Fruit fly (Drosophila melanogaster) whole organism, embryonic: ENCODE data around the gene Sec24CD.

Source experiments
- ATbp ChIP-seq: fragments of 200-800 bp; sonication (Bioruptor generic); optimal IDR thresholded peaks from 2 replicates; lab custom pipeline; 2017; ENCODE audit warnings: missing biosample characterization, mild to moderate bottlenecking, missing genetic modification characterization, missing genetic modification reagents
- B-H1 ChIP-seq: fragments of 200-800 bp; sonication (Bioruptor generic); IDR thresholded peaks from 3 replicates; pipeline ENCODE4 v1.3.6; 2022; ENCODE audit warnings: missing biosample characterization, missing genetic modification characterization
- CG1233 ChIP-seq: fragments of 200-800 bp; sonication (Bioruptor generic); optimal IDR thresholded peaks from 4 replicates; lab custom pipeline; 2018; ENCODE audit warnings: missing biosample characterization, mild to moderate bottlenecking, missing genetic modification characterization
- CG12659 ChIP-seq: fragments of 200-800 bp; sonication (Bioruptor generic); optimal IDR thresholded peaks from 3 replicates; lab custom pipeline; 2017; ENCODE audit warnings: mild to moderate bottlenecking, missing biosample characterization, missing genetic modification reagents, missing genetic modification characterization
- CG13123 ChIP-seq: fragments of 200-800 bp; sonication (Bioruptor generic); optimal IDR thresholded peaks from 2 replicates; lab custom pipeline; 2016; ENCODE audit warnings: missing biosample characterization, missing genetic modification characterization
- CG14441 ChIP-seq: fragments of 200-800 bp; sonication (Bioruptor generic); IDR thresholded peaks from 2 replicates; pipeline ENCODE4 v1.3.6; 2022; ENCODE audit warnings: missing biosample characterization, missing genetic modification characterization
- CG15269 ChIP-seq: fragments of 200-800 bp; sonication (Bioruptor generic); optimal IDR thresholded peaks from 2 replicates; lab custom pipeline; 2018; ENCODE audit warnings: missing biosample characterization, mild to moderate bottlenecking, missing genetic modification characterization, moderate library complexity
- CG17328 ChIP-seq: fragments of 200-800 bp; sonication (Bioruptor generic); IDR thresholded peaks from 2 replicates; pipeline ENCODE4 v1.3.6; 2022; ENCODE audit warnings: missing biosample characterization, missing genetic modification characterization
- CG17361 ChIP-seq: fragments of 200-800 bp; sonication (Bioruptor generic); IDR thresholded peaks from 3 replicates; pipeline ENCODE4 v1.3.6; 2022; ENCODE audit warnings: missing biosample characterization, missing genetic modification characterization
- CG17385 ChIP-seq: fragments of 200-800 bp; sonication (Bioruptor generic); optimal IDR thresholded peaks from 3 replicates; lab custom pipeline; 2018; ENCODE audit warnings: missing biosample characterization, mild to moderate bottlenecking, missing genetic modification characterization
- CG18262 ChIP-seq: fragments of 200-800 bp; optimal IDR thresholded peaks from 3 replicates; lab custom pipeline; 2019; ENCODE audit warnings: missing biosample characterization, mild to moderate bottlenecking, missing genetic modification characterization, moderate library complexity
- CG3163 ChIP-seq: fragments of 200-800 bp; sonication (Bioruptor generic); optimal IDR thresholded peaks from 3 replicates; lab custom pipeline; 2016; ENCODE audit warnings: missing biosample characterization, missing genetic modification characterization
- CG34422 ChIP-seq: fragments of 200-800 bp; sonication (Bioruptor generic); IDR thresholded peaks from 3 replicates; pipeline ENCODE4 v1.3.6; 2022; ENCODE audit warnings: missing biosample characterization, missing genetic modification characterization
- CG3838 ChIP-seq: fragments of 200-800 bp; sonication (Bioruptor generic); optimal IDR thresholded peaks from 3 replicates; lab custom pipeline; 2016; ENCODE audit warnings: missing biosample characterization, missing genetic modification characterization
- CG4360 ChIP-seq: fragments of 200-800 bp; sonication (Bioruptor generic); IDR thresholded peaks from 2 replicates; pipeline ENCODE4 v1.3.6; 2022; ENCODE audit warnings: missing biosample characterization, missing genetic modification characterization
- CG6689 ChIP-seq: fragments of 200-800 bp; sonication (Bioruptor generic); IDR thresholded peaks from 2 replicates; pipeline ENCODE4 v1.3.6; 2022; ENCODE audit warnings: missing biosample characterization, missing genetic modification characterization
- CG6791 ChIP-seq: fragments of 200-800 bp; sonication (Bioruptor generic); IDR thresholded peaks from 3 replicates; pipeline ENCODE4 v1.3.6; 2022; ENCODE audit warnings: missing biosample characterization, missing genetic modification characterization; ENCODE audit not compliant: partially characterized antibody
- CG7987 ChIP-seq: fragments of 200-800 bp; sonication (Bioruptor generic); optimal IDR thresholded peaks from 2 replicates; lab custom pipeline; 2018; ENCODE audit warnings: missing biosample characterization, mild to moderate bottlenecking, missing genetic modification characterization, moderate library complexity
- CG8089 ChIP-seq: fragments of 200-800 bp; sonication (Bioruptor generic); optimal IDR thresholded peaks from 3 replicates; lab custom pipeline; 2016; ENCODE audit warnings: missing biosample characterization, missing genetic modification characterization
- D19A ChIP-seq: fragments of 200-800 bp; optimal IDR thresholded peaks from 3 replicates; lab custom pipeline; 2019; ENCODE audit warnings: missing biosample characterization, mild to moderate bottlenecking, missing genetic modification characterization, moderate library complexity
- Doc3 ChIP-seq: fragments of 200-800 bp; sonication (Bioruptor generic); IDR thresholded peaks from 3 replicates; pipeline ENCODE4 v1.3.6; 2022; ENCODE audit warnings: missing biosample characterization, missing genetic modification characterization; ENCODE audit not compliant: partially characterized antibody
- E2f1 ChIP-seq: fragments of 200-800 bp; sonication (Bioruptor generic); IDR thresholded peaks from 2 replicates; pipeline ENCODE4 v1.3.6; 2022; ENCODE audit warnings: missing biosample characterization, missing genetic modification characterization
- Elba2 ChIP-seq: fragments of 200-800 bp; sonication (Bioruptor generic); optimal IDR thresholded peaks from 3 replicates; lab custom pipeline; 2016; ENCODE audit warnings: missing biosample characterization, missing genetic modification characterization
- Fer3 ChIP-seq: fragments of 200-800 bp; sonication (Bioruptor generic); optimal IDR thresholded peaks from 2 replicates; lab custom pipeline; 2018; ENCODE audit warnings: missing biosample characterization, mild to moderate bottlenecking, missing genetic modification characterization, moderate library complexity
- Gsc ChIP-seq: fragments of 200-800 bp; sonication (Bioruptor generic); IDR thresholded peaks from 2 replicates; pipeline ENCODE4 v1.3.6; 2022; ENCODE audit warnings: missing biosample characterization, missing genetic modification characterization
- HLH4C ChIP-seq: fragments of 200-800 bp; sonication (Bioruptor generic); IDR thresholded peaks from 3 replicates; pipeline ENCODE4 v1.3.6; 2022; ENCODE audit warnings: missing biosample characterization, missing genetic modification characterization; ENCODE audit not compliant: partially characterized antibody
- Hsf ChIP-seq: fragments of 200-800 bp; sonication (Bioruptor generic); optimal IDR thresholded peaks from 3 replicates; lab custom pipeline; 2016; ENCODE audit warnings: missing biosample characterization, missing genetic modification characterization
- Nf-YC ChIP-seq: fragments of 200-800 bp; optimal IDR thresholded peaks from 3 replicates; lab custom pipeline; 2019; ENCODE audit warnings: missing biosample characterization, mild to moderate bottlenecking, missing genetic modification characterization, moderate library complexity
- Side ChIP-seq: fragments of 200-800 bp; sonication (Bioruptor generic); optimal IDR thresholded peaks from 2 replicates; lab custom pipeline; 2016; ENCODE audit warnings: missing biosample characterization, missing genetic modification characterization
- Trl ChIP-seq, 3 experiments: fragments of >200 bp in 2 of 3; fragments of 200-800 bp in 1 of 3; sonication (Bioruptor generic) in 1 of 3; optimal IDR thresholded peaks; 2 replicates in 1 of 3; 3 replicates in 2 of 3; lab custom pipeline; 2016 to 2017; ENCODE audit warnings: missing biosample characterization in 1 of 3, missing genetic modification characterization in 1 of 3
- abd-A ChIP-seq: fragments of 200-800 bp; sonication (Bioruptor generic); optimal IDR thresholded peaks from 3 replicates; lab custom pipeline; 2019; ENCODE audit warnings: missing biosample characterization, mild to moderate bottlenecking, missing genetic modification characterization, moderate library complexity
- bcd ChIP-seq: fragments of 200-800 bp; sonication (Bioruptor generic); optimal IDR thresholded peaks from 2 replicates; lab custom pipeline; 2017; ENCODE audit warnings: missing biosample characterization, mild to moderate bottlenecking, missing genetic modification characterization
- chinmo ChIP-seq: fragments of 200-800 bp; sonication (Bioruptor generic); IDR thresholded peaks from 4 replicates; pipeline ENCODE4 v1.3.6; 2022; ENCODE audit warnings: missing biosample characterization, missing genetic modification characterization; ENCODE audit not compliant: partially characterized antibody
- dan ChIP-seq: fragments of 200-800 bp; sonication (Bioruptor generic); IDR thresholded peaks from 2 replicates; pipeline ENCODE4 v1.3.6; 2022; ENCODE audit warnings: missing biosample characterization, missing genetic modification characterization
- ems ChIP-seq: fragments of 200-800 bp; sonication (Bioruptor generic); optimal IDR thresholded peaks from 3 replicates; lab custom pipeline; 2016; ENCODE audit warnings: missing biosample characterization, missing genetic modification characterization
- esg ChIP-seq: fragments of 200-800 bp; sonication (Bioruptor generic); conservative IDR thresholded peaks from 2 replicates; pipeline ENCODE4 v1.3.6; 2022; ENCODE audit warnings: missing biosample characterization, missing genetic modification characterization
- exex ChIP-seq: fragments of 200-800 bp; sonication (Bioruptor generic); optimal IDR thresholded peaks from 4 replicates; lab custom pipeline; 2018; ENCODE audit warnings: missing biosample characterization, mild to moderate bottlenecking, missing genetic modification characterization, moderate library complexity
- fd102C ChIP-seq: fragments of 200-800 bp; sonication (Bioruptor generic); optimal IDR thresholded peaks from 2 replicates; lab custom pipeline; 2018; ENCODE audit warnings: missing biosample characterization, mild to moderate bottlenecking, missing genetic modification characterization, moderate library complexity
- fu2 ChIP-seq: fragments of 200-800 bp; sonication (Bioruptor generic); optimal IDR thresholded peaks from 2 replicates; lab custom pipeline; 2016; ENCODE audit warnings: missing biosample characterization, missing genetic modification characterization
- gcm ChIP-seq: fragments of 200-800 bp; sonication (Bioruptor generic); optimal IDR thresholded peaks from 2 replicates; lab custom pipeline; 2019; ENCODE audit warnings: missing biosample characterization, mild to moderate bottlenecking, missing genetic modification characterization, moderate library complexity
- gem ChIP-seq: fragments of 200-800 bp; sonication (Bioruptor generic); optimal IDR thresholded peaks from 2 replicates; lab custom pipeline; 2019; ENCODE audit warnings: missing biosample characterization, mild to moderate bottlenecking, missing genetic modification characterization, moderate library complexity
- ken ChIP-seq: fragments of 200-800 bp; sonication (Bioruptor generic); IDR thresholded peaks from 3 replicates; pipeline ENCODE4 v1.3.6; 2022; ENCODE audit warnings: missing biosample characterization, missing genetic modification characterization
- pho ChIP-seq: fragments of 200-800 bp; sonication (Bioruptor generic); optimal IDR thresholded peaks from 2 replicates; lab custom pipeline; 2016; ENCODE audit warnings: missing biosample characterization, missing genetic modification characterization
- pros ChIP-seq: fragments of 200-800 bp; sonication (Bioruptor generic); optimal IDR thresholded peaks from 3 replicates; lab custom pipeline; 2019; ENCODE audit warnings: missing biosample characterization, mild to moderate bottlenecking, missing genetic modification characterization, moderate library complexity
- so ChIP-seq: fragments of 200-800 bp; sonication (Bioruptor generic); IDR thresholded peaks from 3 replicates; pipeline ENCODE4 v1.3.6; 2022; ENCODE audit warnings: missing biosample characterization, missing genetic modification characterization
- sob ChIP-seq: fragments of 200-800 bp; sonication (Bioruptor generic); IDR thresholded peaks from 2 replicates; pipeline ENCODE4 v1.3.6; 2022; ENCODE audit warnings: missing biosample characterization, missing genetic modification characterization
- trh ChIP-seq: fragments of 200-800 bp; sonication (Bioruptor generic); optimal IDR thresholded peaks from 2 replicates; lab custom pipeline; 2016; ENCODE audit warnings: missing biosample characterization, missing genetic modification characterization
- vnd ChIP-seq: fragments of 200-800 bp; sonication (Bioruptor generic); IDR thresholded peaks from 3 replicates; pipeline ENCODE4 v1.3.6; 2022; ENCODE audit warnings: missing biosample characterization, missing genetic modification characterization; ENCODE audit not compliant: partially characterized antibody
- wek ChIP-seq: fragments of 200-800 bp; sonication (Bioruptor generic); optimal IDR thresholded peaks from 3 replicates; lab custom pipeline; 2018; ENCODE audit warnings: missing biosample characterization, mild to moderate bottlenecking, missing genetic modification characterization, moderate library complexity

The Sec24CD gene

dm6 chr2L:2220573-2221332 is 15.9 kb downstream of the Sec24CD start, which contains the start of gene papi (continued):
- no peak for TF ChIP-seq esg (GFP tag; lab: Robert Waterston, UW)
- no peak for TF ChIP-seq E2f1
- no peak for TF ChIP-seq gem (tag; lab: Kevin White, UChicago)
- no peak for TF ChIP-seq fu2 (GFP tag; lab: Kevin White, UChicago)
- TF ChIP-seq Trl (optimal IDR thresholded peaks at IDR 0.05; lab: Kevin White, UChicago) = no peak
- no peak for TF ChIP-seq Trl (GFP tag; optimal IDR thresholded peaks at IDR 0.05; lab: Kevin White, UChicago)
- TF ChIP-seq CG17385 (GFP tag; lab: Kevin White, UChicago) = peak; percentile 27
- TF ChIP-seq ATbp = no peak
- no peak for TF ChIP-seq CG17328 (GFP tag; lab: Robert Waterston, UW)
- 0 out of 4 replicates have a peak, but pooled peaks have one; percentile 58 for TF ChIP-seq chinmo (GFP tag; lab: Robert Waterston, UW)
- no peak for TF ChIP-seq so (GFP tag; lab: Robert Waterston, UW)
- TF ChIP-seq CG6689 (GFP tag; lab: Robert Waterston, UW) = no peak
- TF ChIP-seq Side (GFP tag; lab: Kevin White, UChicago) = peak; percentile 23
- TF ChIP-seq Nf-YC (tag; lab: Kevin White, UChicago) = no peak
- peak; percentile 78 for TF ChIP-seq Elba2 (GFP tag; lab: Kevin White, UChicago)
- TF ChIP-seq CG8089 = no peak
- no peak for TF ChIP-seq B-H1 (GFP tag; lab: Robert Waterston, UW)
- TF ChIP-seq fd102C (GFP tag; lab: Kevin White, UChicago) = no peak
- TF ChIP-seq CG12659 (GFP tag; lab: Kevin White, UChicago) = peak; percentile 54
- no peak for TF ChIP-seq D19A
- TF ChIP-seq CG7987 = peak; percentile 38
- no peak for TF ChIP-seq wek (GFP tag; lab: Kevin White, UChicago)
- no peak for TF ChIP-seq CG13123 (GFP tag; lab: Kevin White, UChicago)
- TF ChIP-seq abd-A = peak; percentile 43
- peak; percentile 61; the same call in 2 of the 3 replicates for TF ChIP-seq CG34422 (GFP tag; lab: Robert Waterston, UW)
- no peak for TF ChIP-seq CG14441 (GFP tag; lab: Robert Waterston, UW)
- TF ChIP-seq gcm (GFP tag; lab: Kevin White, UChicago) = no peak
- no peak for TF ChIP-seq CG18262 (tag; lab: Kevin White, UChicago)
- no peak for TF ChIP-seq bcd (GFP tag; lab: Kevin White, UChicago)
- no peak for TF ChIP-seq pho (GFP tag; lab: Kevin White, UChicago)
- TF ChIP-seq Hsf = no peak
- TF ChIP-seq CG17361 (GFP tag; lab: Robert Waterston, UW) = no peak
- TF ChIP-seq HLH4C (GFP tag; lab: Robert Waterston, UW) = 0 out of 3 replicates have a peak, but pooled peaks have one; percentile 13
- no peak for TF ChIP-seq CG3163 (GFP tag; lab: Kevin White, UChicago)
- 0 out of 2 replicates have a peak, but pooled peaks have one; percentile 38 for TF ChIP-seq CG4360 (GFP tag; lab: Robert Waterston, UW)
- TF ChIP-seq ems = no peak
- no peak for TF ChIP-seq CG3838
- TF ChIP-seq CG1233 (GFP tag; lab: Kevin White, UChicago) = no peak
- TF ChIP-seq CG6791 (GFP tag; lab: Robert Waterston, UW) = 0 out of 3 replicates have a peak, but pooled peaks have one; percentile 21
- no peak for TF ChIP-seq CG15269 (tag; lab: Kevin White, UChicago)
- TF ChIP-seq sob (GFP tag; lab: Robert Waterston, UW) = no peak
- no peak for TF ChIP-seq Gsc (GFP tag; lab: Robert Waterston, UW)
- peak; percentile 57 for TF ChIP-seq exex (tag; lab: Kevin White, UChicago)
- TF ChIP-seq vnd (GFP tag; lab: Robert Waterston, UW) = no peak
- TF ChIP-seq Fer3 (tag; lab: Kevin White, UChicago) = no peak
- TF ChIP-seq dan (GFP tag; lab: Robert Waterston, UW) = no peak
- TF ChIP-seq ken (GFP tag; lab: Robert Waterston, UW) = no peak
- no peak for TF ChIP-seq Doc3 (GFP tag; lab: Robert Waterston, UW)
- TF ChIP-seq trh (GFP tag; lab: Kevin White, UChicago) = no peak
- no peak for TF ChIP-seq pros (GFP tag; lab: Kevin White, UChicago)
